Worm (Caenorhabditis elegans) whole organism, L2 larva: ENCODE measurements around the gene wdr-5.3.

ENCODE experiments used
- snpc-4 ChIP-seq: fragments of 150-350 bp; optimal IDR thresholded peaks from 2 replicates; lab custom pipeline; 2014; ENCODE audit warnings: missing biosample characterization, missing genetic modification characterization

The wdr-5.3 gene

ce11 chrV:10784011-10784410, 47.1 kb downstream of the wdr-5.3 start, which contains the start of gene D1054.8:
Gene D1054.8 (plus strand): TSS chrV:10784311.
- no peak for TF ChIP-seq snpc-4 (tag; lab: Kevin White, UChicago)
